Worm (Caenorhabditis elegans) whole organism, dauer: ENCODE measurements around the gene acl-8.

Experiments used
- unc-62 ChIP-seq: sonication (generic microtip); optimal IDR thresholded peaks from 2 replicates; lab custom pipeline; 2017; ENCODE audit warnings: missing biosample characterization, missing genetic modification reagents, missing genetic modification characterization

acl-8 gene

DNA sequence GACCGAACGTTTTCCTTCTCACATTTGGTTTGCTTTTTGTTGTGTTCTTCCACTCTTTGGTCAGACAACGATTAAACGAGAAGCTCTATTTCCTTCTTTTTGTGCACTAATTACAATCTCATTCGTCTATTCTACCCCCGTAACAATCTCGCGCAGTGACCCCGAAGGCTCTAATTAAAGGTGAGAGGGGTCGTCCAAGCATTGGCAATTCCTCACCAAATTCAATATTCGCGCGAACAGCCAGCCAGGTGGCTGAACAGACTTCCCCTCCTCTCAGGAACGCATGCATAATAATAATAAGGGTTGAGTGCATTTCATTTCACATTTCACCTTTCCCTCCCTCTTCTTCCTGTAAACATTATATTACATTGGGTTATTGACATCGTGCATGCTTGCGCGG, 34.4 kb downstream of the acl-8 start:
- TF ChIP-seq unc-62 (GFP tag; lab: Kevin White, UChicago): no peak

DNA sequence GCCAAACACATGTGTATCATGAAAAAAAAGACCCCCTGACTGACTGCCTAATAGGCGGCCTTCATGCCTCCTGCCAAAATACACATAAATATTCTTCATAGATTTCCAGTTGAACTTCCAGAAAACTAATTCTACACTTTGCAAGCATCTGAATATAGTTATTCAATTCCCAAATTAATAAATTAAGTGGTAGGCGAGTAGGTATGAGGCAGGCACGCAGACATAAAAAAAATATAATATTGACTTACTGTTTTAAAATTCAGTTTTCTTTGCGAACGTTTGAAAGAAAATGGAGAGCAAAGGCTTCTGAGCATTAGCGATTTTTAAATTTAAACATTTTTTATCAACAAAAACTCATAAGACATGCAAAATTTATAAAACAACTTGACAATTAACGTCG, 37.2 kb downstream of the acl-8 start:
- no peak for TF ChIP-seq unc-62 (GFP tag; lab: Kevin White, UChicago)

DNA sequence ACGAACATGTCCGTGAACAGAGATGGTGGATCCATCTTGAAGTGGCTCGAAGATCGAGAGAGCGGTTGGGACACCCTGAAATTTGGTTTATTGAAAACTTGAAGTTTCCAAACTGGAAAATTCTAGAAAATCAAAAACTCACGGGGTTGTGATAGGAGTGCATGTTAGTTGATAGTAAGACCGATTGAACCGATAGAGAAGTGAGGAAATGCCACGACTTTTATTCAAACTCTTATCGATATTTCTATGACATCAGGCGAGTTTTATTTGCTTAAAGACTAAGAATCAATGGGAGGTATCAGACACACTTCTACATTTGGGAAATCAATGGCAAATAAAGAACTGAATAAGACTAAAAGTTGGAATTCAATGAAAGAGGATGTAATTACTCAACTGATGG, 38.2 kb downstream of the acl-8 start, which contains the start of gene lec-10:
Gene lec-10 (minus strand): TSS at position 272 of the 400 bp plus-strand sequence.
- no peak for TF ChIP-seq unc-62 (GFP tag; lab: Kevin White, UChicago)

DNA sequence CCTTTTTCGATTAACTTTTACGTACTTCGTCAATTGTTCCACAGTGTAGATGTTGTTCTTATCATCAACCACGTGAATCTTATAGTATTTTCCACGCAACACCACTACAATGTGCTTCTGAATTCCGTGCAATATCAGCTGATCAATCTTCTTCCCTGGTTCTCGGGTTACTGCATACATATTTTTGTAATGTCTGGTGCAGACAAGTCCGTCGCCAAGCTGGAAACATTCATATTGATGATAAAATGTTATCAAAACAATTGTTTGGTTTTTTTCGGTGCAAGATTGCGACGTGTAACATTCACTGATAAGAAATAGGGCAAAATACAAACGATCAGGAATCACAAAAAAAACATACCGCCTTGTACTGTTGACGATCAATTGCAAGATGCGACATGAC, 41.8 kb downstream of the acl-8 start:
- TF ChIP-seq unc-62 (GFP tag; lab: Kevin White, UChicago): no peak

DNA sequence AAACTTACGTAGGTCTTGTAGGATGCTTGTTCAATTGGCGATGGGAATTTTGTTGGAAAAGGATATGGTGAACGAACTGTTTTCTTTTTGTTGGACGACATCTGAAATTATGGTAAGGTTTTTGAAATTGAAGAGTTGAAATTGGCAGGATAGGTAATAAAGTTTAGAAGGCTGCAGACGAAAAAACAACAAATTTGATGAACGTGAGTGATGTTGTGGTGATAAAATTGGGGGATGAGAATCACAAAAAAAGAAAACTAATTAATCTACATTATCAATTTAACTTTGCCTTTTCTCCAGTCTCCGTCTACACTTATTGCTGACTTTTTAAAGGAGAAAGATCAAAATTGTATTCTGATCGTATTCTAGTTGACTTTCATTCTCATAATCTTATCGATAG, 43.2 kb downstream of the acl-8 start, which contains the start of gene cpt-6:
Gene cpt-6 (minus strand): TSS at position 101 of the 400 bp plus-strand sequence.
- TF ChIP-seq unc-62 (GFP tag; lab: Kevin White, UChicago): no peak

DNA sequence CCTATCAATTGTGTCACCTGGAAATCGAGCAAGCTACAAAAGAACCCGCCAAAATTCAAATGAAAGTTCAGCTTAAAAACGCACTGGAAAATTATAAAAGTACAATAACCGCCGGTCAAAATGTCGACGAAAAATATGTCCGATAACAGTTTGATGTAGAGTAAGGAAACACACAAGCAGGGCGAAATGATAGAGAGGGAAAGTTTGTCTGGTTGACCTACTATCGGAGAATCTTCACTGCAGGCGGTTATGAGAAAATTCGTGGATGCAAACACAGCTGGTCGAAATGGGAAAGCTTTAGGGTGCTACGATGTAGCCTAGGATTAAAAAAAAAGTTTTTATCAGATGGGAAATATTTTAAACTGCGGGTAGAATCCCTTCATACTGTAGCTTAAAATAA, 44.7 kb downstream of the acl-8 start:
- no peak for TF ChIP-seq unc-62 (GFP tag; lab: Kevin White, UChicago)

DNA sequence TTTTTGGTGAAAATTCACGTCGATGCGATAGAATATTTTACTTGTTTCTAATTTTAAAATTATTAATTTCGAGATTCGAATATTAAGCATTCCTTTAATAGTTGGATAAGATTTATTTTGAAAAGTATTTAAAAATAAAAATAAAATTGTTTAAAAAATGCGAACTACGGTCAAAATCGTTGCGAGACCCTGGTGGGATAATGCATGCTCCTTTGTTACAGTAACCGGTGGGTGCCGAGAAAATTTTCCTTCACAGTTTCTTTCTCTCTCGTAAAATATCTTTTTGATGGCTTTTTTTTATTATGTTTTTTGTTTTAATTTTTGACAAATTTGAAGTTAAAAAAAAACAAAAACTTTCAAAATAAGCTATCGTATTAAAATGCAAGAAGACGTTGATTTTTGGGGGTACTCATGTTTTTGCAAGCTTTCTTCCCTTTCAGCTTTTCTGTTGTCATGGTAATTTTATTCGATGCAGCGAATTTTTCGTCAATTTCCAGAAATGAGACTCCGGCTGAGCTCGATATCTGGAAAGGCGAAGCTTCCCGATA, 46.0 kb downstream of the acl-8 start, which contains the start of gene dgtr-1:
Gene dgtr-1 (plus strand): TSS at position 498 of the 548 bp plus-strand sequence.
- TF ChIP-seq unc-62 (GFP tag; lab: Kevin White, UChicago): no peak

DNA sequence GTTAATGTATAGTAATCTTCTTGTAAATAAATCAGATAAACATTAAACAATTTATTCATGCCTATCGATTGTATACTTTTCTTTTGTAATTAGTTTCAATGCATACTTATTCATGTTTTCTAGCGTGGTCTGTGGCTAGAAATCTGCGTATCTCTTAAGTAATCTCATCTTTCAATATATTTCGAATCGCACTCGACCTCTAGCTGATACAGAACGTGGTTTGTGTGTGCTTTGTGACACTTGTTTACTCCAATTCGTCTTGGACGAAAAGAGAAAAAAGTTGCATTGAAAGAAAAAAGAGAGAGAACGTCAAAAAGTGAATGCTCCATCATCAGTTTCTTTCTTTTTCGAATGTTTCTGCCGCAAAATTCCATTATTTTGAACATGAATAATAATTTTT, 47.8 kb downstream of the acl-8 start:
- TF ChIP-seq unc-62 (GFP tag; lab: Kevin White, UChicago): no peak

DNA sequence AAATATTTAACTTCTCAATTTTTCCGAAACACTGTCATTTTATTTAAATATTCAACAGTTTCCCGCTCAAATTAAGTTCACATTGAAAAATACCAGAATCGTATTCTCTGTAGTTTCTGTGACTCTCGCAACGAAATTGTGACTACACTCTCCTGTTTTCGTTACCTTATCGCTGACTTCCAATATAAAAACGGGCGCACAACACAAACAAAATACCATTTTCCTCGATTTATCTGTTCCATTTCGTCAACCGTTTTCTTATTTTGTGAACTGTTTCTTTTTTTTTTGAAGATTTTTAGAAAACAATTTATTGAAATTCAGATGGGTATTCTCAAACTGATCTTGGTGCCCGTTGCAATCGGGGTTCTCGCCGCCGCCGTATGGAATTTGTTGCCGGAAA, 48.2 kb downstream of the acl-8 start, which contains the start of gene W01A11.1:
Gene W01A11.1 (plus strand): TSS at position 322 of the 400 bp plus-strand sequence.
- no peak for TF ChIP-seq unc-62 (GFP tag; lab: Kevin White, UChicago)
